Fruit fly (Drosophila melanogaster) whole organism, embryonic: ENCODE data around the gene spn-F.

Experiments
- Abd-B ChIP-seq: fragments of 200-800 bp; sonication (Bioruptor generic); optimal IDR thresholded peaks from 2 replicates; lab custom pipeline; 2018; ENCODE audit warnings: missing biosample characterization, mild to moderate bottlenecking, missing genetic modification characterization, moderate library complexity
- CG10462 ChIP-seq: fragments of 200-800 bp; sonication (Bioruptor generic); optimal IDR thresholded peaks from 2 replicates; lab custom pipeline; 2016; ENCODE audit warnings: missing biosample characterization, missing genetic modification characterization
- CG10543 ChIP-seq: fragments of 200-800 bp; sonication (Bioruptor generic); optimal IDR thresholded peaks from 3 replicates; lab custom pipeline; 2017; ENCODE audit warnings: missing biosample characterization, mild to moderate bottlenecking, missing genetic modification characterization, moderate library complexity
- CG11093 ChIP-seq: fragments of 200-800 bp; sonication (Bioruptor generic); IDR thresholded peaks from 3 replicates; pipeline ENCODE4 v1.3.6; 2022; ENCODE audit warnings: missing biosample characterization, missing genetic modification characterization
- CG12391 ChIP-seq: fragments of 200-800 bp; sonication (Bioruptor generic); optimal IDR thresholded peaks from 3 replicates; lab custom pipeline; 2018; ENCODE audit warnings: missing biosample characterization, mild to moderate bottlenecking, missing genetic modification characterization, moderate library complexity
- CG13287 ChIP-seq: fragments of 200-800 bp; sonication (Bioruptor generic); IDR thresholded peaks from 2 replicates; pipeline ENCODE4 v1.3.6; 2022; ENCODE audit warnings: missing biosample characterization, missing genetic modification characterization; ENCODE audit not compliant: partially characterized antibody
- CG13775 ChIP-seq: fragments of 200-800 bp; sonication (Bioruptor generic); optimal IDR thresholded peaks from 3 replicates; lab custom pipeline; 2017; ENCODE audit warnings: missing biosample characterization, mild to moderate bottlenecking, missing genetic modification characterization
- CG15696 ChIP-seq: fragments of 200-800 bp; sonication (Bioruptor generic); optimal IDR thresholded peaks from 2 replicates; lab custom pipeline; 2019; ENCODE audit warnings: missing biosample characterization, mild to moderate bottlenecking, missing genetic modification characterization, moderate library complexity
- CG1602 ChIP-seq: fragments of 200-800 bp; sonication (Bioruptor generic); optimal IDR thresholded peaks from 3 replicates; lab custom pipeline; 2016; ENCODE audit warnings: missing biosample characterization, missing genetic modification characterization
- CG16863 ChIP-seq: fragments of 200-800 bp; sonication (Bioruptor generic); optimal IDR thresholded peaks from 3 replicates; lab custom pipeline; 2016; ENCODE audit warnings: missing biosample characterization, missing genetic modification characterization
- CG17328 ChIP-seq: fragments of 200-800 bp; sonication (Bioruptor generic); IDR thresholded peaks from 2 replicates; pipeline ENCODE4 v1.3.6; 2022; ENCODE audit warnings: missing biosample characterization, missing genetic modification characterization
- CG17361 ChIP-seq: fragments of 200-800 bp; sonication (Bioruptor generic); IDR thresholded peaks from 3 replicates; pipeline ENCODE4 v1.3.6; 2022; ENCODE audit warnings: missing biosample characterization, missing genetic modification characterization
- CG30431 ChIP-seq: fragments of 200-800 bp; sonication (Bioruptor generic); optimal IDR thresholded peaks from 2 replicates; lab custom pipeline; 2017; ENCODE audit warnings: missing biosample characterization, missing genetic modification characterization
- CG31224 ChIP-seq: fragments of 200-800 bp; sonication (Bioruptor generic); IDR thresholded peaks from 2 replicates; pipeline ENCODE4 v1.3.6; 2022; ENCODE audit warnings: missing biosample characterization, missing genetic modification characterization
- CG32772 ChIP-seq: fragments of 200-800 bp; sonication (Bioruptor generic); IDR thresholded peaks from 2 replicates; pipeline ENCODE4 v1.3.6; 2022; ENCODE audit warnings: missing biosample characterization, missing genetic modification characterization
- CG4617 ChIP-seq: fragments of 200-800 bp; sonication (Bioruptor generic); optimal IDR thresholded peaks from 3 replicates; lab custom pipeline; 2016; ENCODE audit warnings: missing biosample characterization, missing genetic modification characterization, borderline replicate concordance
- CG6683 ChIP-seq: fragments of 200-800 bp; sonication (Bioruptor generic); optimal IDR thresholded peaks from 2 replicates; lab custom pipeline; 2017; ENCODE audit warnings: missing biosample characterization, mild to moderate bottlenecking, missing genetic modification characterization, missing genetic modification reagents
- CG6689 ChIP-seq: fragments of 200-800 bp; sonication (Bioruptor generic); IDR thresholded peaks from 2 replicates; pipeline ENCODE4 v1.3.6; 2022; ENCODE audit warnings: missing biosample characterization, missing genetic modification characterization
- CG6813 ChIP-seq: fragments of 200-800 bp; sonication (Bioruptor generic); optimal IDR thresholded peaks from 2 replicates; lab custom pipeline; 2017; ENCODE audit warnings: missing biosample characterization, missing genetic modification characterization, mild to moderate bottlenecking, moderate library complexity, missing genetic modification reagents
- CG7987 ChIP-seq: fragments of 200-800 bp; sonication (Bioruptor generic); optimal IDR thresholded peaks from 2 replicates; lab custom pipeline; 2018; ENCODE audit warnings: missing biosample characterization, mild to moderate bottlenecking, missing genetic modification characterization, moderate library complexity
- CG8290 ChIP-seq, 3 experiments: fragments of 200-800 bp; sonication (Bioruptor generic); optimal IDR thresholded peaks; 2 replicates each; lab custom pipeline; 2016 to 2019; ENCODE audit warnings: missing biosample characterization in 3 of 3, missing genetic modification characterization in 3 of 3, mild to moderate bottlenecking in 2 of 3, moderate library complexity in 1 of 3
- CG9437 ChIP-seq: fragments of 200-800 bp; sonication (Bioruptor generic); optimal IDR thresholded peaks from 2 replicates; lab custom pipeline; 2018; ENCODE audit warnings: missing biosample characterization, mild to moderate bottlenecking, missing genetic modification characterization
- CrebB ChIP-seq: fragments of 200-800 bp; sonication (Bioruptor generic); optimal IDR thresholded peaks from 3 replicates; lab custom pipeline; 2018; ENCODE audit warnings: missing biosample characterization, mild to moderate bottlenecking, missing genetic modification characterization
- Dbx ChIP-seq: fragments of 200-800 bp; sonication (Bioruptor generic); IDR thresholded peaks from 3 replicates; pipeline ENCODE4 v1.3.6; 2022; ENCODE audit warnings: missing biosample characterization, missing genetic modification characterization
- Dek ChIP-seq: fragments of 200-800 bp; sonication (Bioruptor generic); optimal IDR thresholded peaks from 3 replicates; lab custom pipeline; 2019; ENCODE audit warnings: missing biosample characterization, mild to moderate bottlenecking, missing genetic modification characterization, moderate library complexity
- Elba2 ChIP-seq: fragments of 200-800 bp; sonication (Bioruptor generic); optimal IDR thresholded peaks from 3 replicates; lab custom pipeline; 2016; ENCODE audit warnings: missing biosample characterization, missing genetic modification characterization
- Fer1 ChIP-seq: fragments of 200-800 bp; sonication (Bioruptor generic); optimal IDR thresholded peaks from 2 replicates; lab custom pipeline; 2017; ENCODE audit warnings: missing biosample characterization, mild to moderate bottlenecking, missing genetic modification characterization
- Fer3 ChIP-seq: fragments of 200-800 bp; sonication (Bioruptor generic); optimal IDR thresholded peaks from 2 replicates; lab custom pipeline; 2018; ENCODE audit warnings: missing biosample characterization, mild to moderate bottlenecking, missing genetic modification characterization, moderate library complexity
- H15 ChIP-seq: fragments of 200-800 bp; sonication (Bioruptor generic); IDR thresholded peaks from 3 replicates; pipeline ENCODE4 v1.3.6; 2022; ENCODE audit warnings: missing biosample characterization, missing genetic modification characterization
- Hr78 ChIP-seq, 2 experiments: fragments of 200-800 bp in 1 of 2; fragments of >200 bp in 1 of 2; sonication (Bioruptor generic) in 1 of 2; optimal IDR thresholded peaks; 2 replicates each; lab custom pipeline; 2017 to 2019; ENCODE audit warnings: missing biosample characterization in 2 of 2, missing genetic modification characterization in 2 of 2, mild to moderate bottlenecking in 1 of 2, moderate library complexity in 1 of 2
- Lhr ChIP-seq: fragments of 200-800 bp; sonication (Bioruptor generic); optimal IDR thresholded peaks from 3 replicates; lab custom pipeline; 2017; ENCODE audit warnings: mild to moderate bottlenecking, missing biosample characterization, missing genetic modification reagents, missing genetic modification characterization
- NFAT ChIP-seq: fragments of 200-800 bp; sonication (Bioruptor generic); IDR thresholded peaks from 2 replicates; pipeline ENCODE4 v1.3.6; 2022; ENCODE audit warnings: missing biosample characterization, missing genetic modification characterization
- Oaz ChIP-seq: fragments of 200-800 bp; sonication (Bioruptor generic); IDR thresholded peaks from 2 replicates; pipeline ENCODE4 v1.3.6; 2022; ENCODE audit warnings: missing biosample characterization, missing genetic modification characterization
- Optix ChIP-seq: fragments of 200-800 bp; sonication (Bioruptor generic); IDR thresholded peaks from 3 replicates; pipeline ENCODE4 v1.3.6; 2022; ENCODE audit warnings: missing biosample characterization, missing genetic modification characterization
- Pdp1 ChIP-seq, 2 experiments: fragments of 200-800 bp; sonication (Bioruptor generic); optimal IDR thresholded peaks; 3 replicates each; lab custom pipeline; 2016; ENCODE audit warnings: missing biosample characterization in 2 of 2, missing genetic modification characterization in 2 of 2, mild to moderate bottlenecking in 1 of 2, moderate library complexity in 1 of 2
- Scr ChIP-seq: fragments of 200-800 bp; sonication (Bioruptor generic); IDR thresholded peaks from 2 replicates; pipeline ENCODE4 v1.3.6; 2022; ENCODE audit warnings: missing biosample characterization, missing genetic modification characterization; ENCODE audit not compliant: partially characterized antibody
- YL-1 ChIP-seq: fragments of 200-800 bp; sonication (Bioruptor generic); optimal IDR thresholded peaks from 3 replicates; lab custom pipeline; 2017; ENCODE audit warnings: missing biosample characterization, mild to moderate bottlenecking, missing genetic modification characterization
- ap ChIP-seq: fragments of 200-800 bp; sonication (Bioruptor generic); IDR thresholded peaks from 2 replicates; pipeline ENCODE4 v1.3.6; 2022; ENCODE audit warnings: missing biosample characterization, missing genetic modification characterization
- dan ChIP-seq: fragments of 200-800 bp; sonication (Bioruptor generic); IDR thresholded peaks from 2 replicates; pipeline ENCODE4 v1.3.6; 2022; ENCODE audit warnings: missing biosample characterization, missing genetic modification characterization
- emc ChIP-seq: fragments of 200-800 bp; sonication (Bioruptor generic); optimal IDR thresholded peaks from 2 replicates; lab custom pipeline; 2016; ENCODE audit warnings: missing biosample characterization, missing genetic modification characterization
- gsb-n ChIP-seq: fragments of 200-800 bp; sonication (Bioruptor generic); optimal IDR thresholded peaks from 3 replicates; lab custom pipeline; 2018; ENCODE audit warnings: missing biosample characterization, mild to moderate bottlenecking, missing genetic modification characterization
- klu ChIP-seq: fragments of 200-800 bp; sonication (Bioruptor generic); IDR thresholded peaks from 2 replicates; pipeline ENCODE4 v1.3.6; 2022; ENCODE audit warnings: missing biosample characterization, missing genetic modification characterization
- lab ChIP-seq: fragments of 200-800 bp; sonication (Bioruptor generic); optimal IDR thresholded peaks from 3 replicates; lab custom pipeline; 2017; ENCODE audit warnings: missing biosample characterization, missing genetic modification characterization, mild to moderate bottlenecking, moderate library complexity, missing genetic modification reagents
- nerfin-2 ChIP-seq: fragments of 200-800 bp; sonication (Bioruptor generic); IDR thresholded peaks from 2 replicates; pipeline ENCODE4 v1.3.6; 2022; ENCODE audit warnings: missing biosample characterization, missing genetic modification characterization; ENCODE audit not compliant: partially characterized antibody
- sim ChIP-seq: fragments of 200-800 bp; sonication (Bioruptor generic); IDR thresholded peaks from 2 replicates; pipeline ENCODE4 v1.3.6; 2022; ENCODE audit warnings: missing biosample characterization, missing genetic modification characterization
- tin ChIP-seq: fragments of 200-800 bp; sonication (Bioruptor generic); optimal IDR thresholded peaks from 3 replicates; lab custom pipeline; 2016; ENCODE audit warnings: missing biosample characterization, missing genetic modification characterization
- unc-4 ChIP-seq: fragments of 200-800 bp; sonication (Bioruptor generic); IDR thresholded peaks from 2 replicates; pipeline ENCODE4 v1.3.6; 2022; ENCODE audit warnings: missing biosample characterization, missing genetic modification characterization; ENCODE audit not compliant: partially characterized antibody
- vnd ChIP-seq: fragments of 200-800 bp; sonication (Bioruptor generic); IDR thresholded peaks from 3 replicates; pipeline ENCODE4 v1.3.6; 2022; ENCODE audit warnings: missing biosample characterization, missing genetic modification characterization; ENCODE audit not compliant: partially characterized antibody
- wdn ChIP-seq: fragments of 200-800 bp; sonication (Bioruptor generic); IDR thresholded peaks from 2 replicates; pipeline ENCODE4 v1.3.6; 2022; ENCODE audit warnings: missing biosample characterization, missing genetic modification characterization
- zfh2 ChIP-seq: fragments of 200-800 bp; sonication (Bioruptor generic); optimal IDR thresholded peaks from 2 replicates; lab custom pipeline; 2016; ENCODE audit warnings: missing biosample characterization, missing genetic modification characterization

The spn-F gene

dm6 chr3R:31254808-31255207 lies at the start of gene spn-F, which contains the start of gene CG1750 (continued):
- TF ChIP-seq CG13775 (GFP tag; lab: Kevin White, UChicago) (no peak), Elba2 (GFP tag; lab: Kevin White, UChicago) (peak; percentile 66), Pdp1 (GFP tag; optimal IDR thresholded peaks at IDR 0.05; lab: Kevin White, UChicago) (peak in 1 of 2 experiments; percentile 98), Oaz (GFP tag; lab: Robert Waterston, UW) (no peak), CG6689 (GFP tag; lab: Robert Waterston, UW) (no peak), gsb-n (tag; lab: Kevin White, UChicago) (peak; percentile 54), CG17361 (GFP tag; lab: Robert Waterston, UW) (0 out of 3 replicates have a peak, but pooled peaks have one; percentile 19), Dbx (GFP tag; lab: Robert Waterston, UW) (no peak), tin (GFP tag; lab: Kevin White, UChicago) (no peak), lab (GFP tag; lab: Kevin White, UChicago) (no peak), CG10462 (no peak), CG4617 (GFP tag; lab: Kevin White, UChicago) (peak; percentile 64), CG30431 (GFP tag; lab: Kevin White, UChicago) (no peak), CG31224 (GFP tag; lab: Robert Waterston, UW) (no peak), CrebB (tag; lab: Kevin White, UChicago) (no peak), CG32772 (GFP tag; lab: Robert Waterston, UW) (no peak), emc (GFP tag; lab: Kevin White, UChicago) (no peak), CG15696 (tag; lab: Kevin White, UChicago) (no peak), Abd-B (GFP tag; lab: Kevin White, UChicago) (peak; percentile 33), CG8290 (GFP tag; optimal IDR thresholded peaks at IDR 0.05; lab: Kevin White, UChicago) (no peak), CG8290 (tag; optimal IDR thresholded peaks at IDR 0.05; lab: Kevin White, UChicago) (no peak), CG6813 (GFP tag; lab: Kevin White, UChicago) (no peak), H15 (GFP tag; lab: Robert Waterston, UW) (no peak), nerfin-2 (GFP tag; lab: Robert Waterston, UW) (no peak), dan (GFP tag; lab: Robert Waterston, UW) (no peak), CG11093 (no peak), CG12391 (no peak), CG16863 (GFP tag; lab: Kevin White, UChicago) (no peak), ap (no peak), sim (GFP tag; lab: Robert Waterston, UW) (no peak), YL-1 (peak; percentile 43), Fer1 (GFP tag; lab: Kevin White, UChicago) (no peak), CG6683 (GFP tag; lab: Kevin White, UChicago) (no peak), unc-4 (GFP tag; lab: Robert Waterston, UW) (peak; percentile 74), vnd (no peak), CG17328 (no peak), klu (GFP tag; lab: Robert Waterston, UW) (no peak), Hr78 (GFP tag; optimal IDR thresholded peaks at IDR 0.05; lab: Kevin White, UChicago) (peak in 1 of 2 experiments; percentile 0), Scr (GFP tag; lab: Robert Waterston, UW) (peak; percentile 78), Optix (GFP tag; lab: Robert Waterston, UW) (no peak), Dek (tag; lab: Kevin White, UChicago) (no peak), CG13287 (GFP tag; lab: Robert Waterston, UW) (peak; percentile 82), zfh2 (GFP tag; lab: Kevin White, UChicago) (no peak), CG10543 (GFP tag; lab: Kevin White, UChicago) (no peak), CG1602 (GFP tag; lab: Kevin White, UChicago) (no peak), Fer3 (tag; lab: Kevin White, UChicago) (no peak), CG7987 (GFP tag; lab: Kevin White, UChicago) (no peak), NFAT (GFP tag; lab: Robert Waterston, UW) (no peak), CG9437 (GFP tag; lab: Kevin White, UChicago) (peak; percentile 99), wdn (GFP tag; lab: Robert Waterston, UW) (no peak), Lhr (GFP tag; lab: Kevin White, UChicago) (no peak)
